Fruit fly (Drosophila melanogaster) whole organism, embryonic: ENCODE data around the gene CG31249.

Source experiments
- Abd-B ChIP-seq: fragments of 200-800 bp; sonication (Bioruptor generic); optimal IDR thresholded peaks from 2 replicates; lab custom pipeline; 2018; ENCODE audit warnings: missing biosample characterization, mild to moderate bottlenecking, missing genetic modification characterization, moderate library complexity
- C15 ChIP-seq: fragments of 200-800 bp; sonication (Bioruptor generic); IDR thresholded peaks from 3 replicates; pipeline ENCODE4 v1.3.6; 2022; ENCODE audit warnings: missing biosample characterization, missing genetic modification characterization
- CG11560 ChIP-seq: fragments of 200-800 bp; sonication (Bioruptor generic); IDR thresholded peaks from 3 replicates; pipeline ENCODE4 v1.3.6; 2022; ENCODE audit warnings: missing biosample characterization, missing genetic modification characterization
- CG12299 ChIP-seq: fragments of 200-800 bp; sonication (Bioruptor generic); optimal IDR thresholded peaks from 2 replicates; lab custom pipeline; 2018; ENCODE audit warnings: missing biosample characterization, mild to moderate bottlenecking, missing genetic modification characterization
- CG16863 ChIP-seq: fragments of 200-800 bp; sonication (Bioruptor generic); optimal IDR thresholded peaks from 3 replicates; lab custom pipeline; 2016; ENCODE audit warnings: missing biosample characterization, missing genetic modification characterization
- CG17359 ChIP-seq: fragments of 200-800 bp; sonication (Bioruptor generic); optimal IDR thresholded peaks from 3 replicates; lab custom pipeline; 2018; ENCODE audit warnings: missing biosample characterization, mild to moderate bottlenecking, missing genetic modification characterization, moderate library complexity
- CG17385 ChIP-seq: fragments of 200-800 bp; sonication (Bioruptor generic); optimal IDR thresholded peaks from 3 replicates; lab custom pipeline; 2018; ENCODE audit warnings: missing biosample characterization, mild to moderate bottlenecking, missing genetic modification characterization
- CG18599 ChIP-seq: fragments of 200-800 bp; sonication (Bioruptor generic); optimal IDR thresholded peaks from 3 replicates; lab custom pipeline; 2017; ENCODE audit warnings: missing biosample characterization, missing genetic modification characterization, mild to moderate bottlenecking, moderate library complexity, missing genetic modification reagents
- CG32767 ChIP-seq: fragments of 200-800 bp; sonication (Bioruptor generic); IDR thresholded peaks from 2 replicates; pipeline ENCODE4 v1.3.6; 2022; ENCODE audit warnings: missing biosample characterization, missing genetic modification characterization
- CG3995 ChIP-seq: fragments of 200-800 bp; sonication (Bioruptor generic); optimal IDR thresholded peaks from 3 replicates; lab custom pipeline; 2016; ENCODE audit warnings: missing biosample characterization, missing genetic modification characterization
- CG4707 ChIP-seq: fragments of 200-800 bp; sonication (Bioruptor generic); optimal IDR thresholded peaks from 2 replicates; lab custom pipeline; 2018; ENCODE audit warnings: missing biosample characterization, mild to moderate bottlenecking, missing genetic modification characterization, moderate library complexity
- CG7745 ChIP-seq: fragments of 200-800 bp; sonication (Bioruptor generic); optimal IDR thresholded peaks from 2 replicates; lab custom pipeline; 2018; ENCODE audit warnings: missing biosample characterization, mild to moderate bottlenecking, missing genetic modification characterization, moderate library complexity
- CG9797 ChIP-seq: fragments of 200-800 bp; sonication (Bioruptor generic); optimal IDR thresholded peaks from 3 replicates; lab custom pipeline; 2018; ENCODE audit warnings: missing biosample characterization, mild to moderate bottlenecking, missing genetic modification characterization
- Dp ChIP-seq: fragments of 200-800 bp; sonication (Bioruptor generic); optimal IDR thresholded peaks from 2 replicates; lab custom pipeline; 2018; ENCODE audit warnings: missing biosample characterization, mild to moderate bottlenecking, missing genetic modification characterization, moderate library complexity
- HHEX ChIP-seq: fragments of 200-800 bp; sonication (Bioruptor generic); optimal IDR thresholded peaks from 3 replicates; lab custom pipeline; 2017; ENCODE audit warnings: missing biosample characterization, mild to moderate bottlenecking, missing genetic modification characterization, missing genetic modification reagents
- HLHmδ ChIP-seq: fragments of 200-800 bp; sonication (Bioruptor generic); optimal IDR thresholded peaks from 2 replicates; lab custom pipeline; 2018; ENCODE audit warnings: missing biosample characterization, mild to moderate bottlenecking, missing genetic modification characterization, moderate library complexity
- HmgZ ChIP-seq: fragments of 200-800 bp; sonication (Bioruptor generic); optimal IDR thresholded peaks from 2 replicates; lab custom pipeline; 2018; ENCODE audit warnings: missing biosample characterization, mild to moderate bottlenecking, missing genetic modification characterization
- Hr39 ChIP-seq: fragments of >200 bp; optimal IDR thresholded peaks from 2 replicates; lab custom pipeline; 2017
- Hr78 ChIP-seq, 2 experiments: fragments of 200-800 bp in 1 of 2; fragments of >200 bp in 1 of 2; sonication (Bioruptor generic) in 1 of 2; optimal IDR thresholded peaks; 2 replicates each; lab custom pipeline; 2017 to 2019; ENCODE audit warnings: missing biosample characterization in 2 of 2, missing genetic modification characterization in 2 of 2, mild to moderate bottlenecking in 1 of 2, moderate library complexity in 1 of 2
- MESR4 ChIP-seq: fragments of 200-800 bp; sonication (Bioruptor generic); optimal IDR thresholded peaks from 2 replicates; lab custom pipeline; 2018; ENCODE audit warnings: missing biosample characterization, mild to moderate bottlenecking, missing genetic modification characterization, moderate library complexity
- Med ChIP-seq: fragments of 200-800 bp; sonication (Bioruptor generic); peaks from one replicate; lab custom pipeline; 2016; ENCODE audit warnings: missing biosample characterization, missing genetic modification characterization, mild to moderate bottlenecking, inconsistent platforms, moderate library complexity
- NC2α ChIP-seq: fragments of 200-800 bp; sonication (Bioruptor generic); optimal IDR thresholded peaks from 2 replicates; lab custom pipeline; 2016; ENCODE audit warnings: missing biosample characterization, missing genetic modification characterization
- NK7.1 ChIP-seq: fragments of 200-800 bp; sonication (Bioruptor generic); optimal IDR thresholded peaks from 3 replicates; lab custom pipeline; 2016; ENCODE audit warnings: missing biosample characterization, missing genetic modification characterization
- Nf-YB ChIP-seq: fragments of 200-800 bp; sonication (Bioruptor generic); optimal IDR thresholded peaks from 3 replicates; lab custom pipeline; 2019; ENCODE audit warnings: missing biosample characterization, mild to moderate bottlenecking, missing genetic modification characterization, moderate library complexity
- Optix ChIP-seq: fragments of 200-800 bp; sonication (Bioruptor generic); IDR thresholded peaks from 3 replicates; pipeline ENCODE4 v1.3.6; 2022; ENCODE audit warnings: missing biosample characterization, missing genetic modification characterization
- Vsx1 ChIP-seq: fragments of 200-800 bp; sonication (Bioruptor generic); optimal IDR thresholded peaks from 2 replicates; lab custom pipeline; 2017; ENCODE audit warnings: missing biosample characterization, mild to moderate bottlenecking, missing genetic modification characterization, missing genetic modification reagents
- ac ChIP-seq: fragments of 200-800 bp; sonication (Bioruptor generic); optimal IDR thresholded peaks from 3 replicates; lab custom pipeline; 2017; ENCODE audit warnings: missing biosample characterization, mild to moderate bottlenecking, missing genetic modification characterization
- ara ChIP-seq: fragments of 200-800 bp; sonication (Bioruptor generic); IDR thresholded peaks from 2 replicates; pipeline ENCODE4 v1.3.6; 2022; ENCODE audit warnings: missing biosample characterization, missing genetic modification characterization
- btn ChIP-seq: fragments of 200-800 bp; sonication (Bioruptor generic); optimal IDR thresholded peaks from 2 replicates; lab custom pipeline; 2016; ENCODE audit warnings: missing biosample characterization, missing genetic modification characterization
- cato ChIP-seq: fragments of 200-800 bp; sonication (Bioruptor generic); optimal IDR thresholded peaks from 2 replicates; lab custom pipeline; 2016; ENCODE audit warnings: missing biosample characterization, missing genetic modification characterization, borderline replicate concordance
- chinmo ChIP-seq: fragments of 200-800 bp; sonication (Bioruptor generic); IDR thresholded peaks from 4 replicates; pipeline ENCODE4 v1.3.6; 2022; ENCODE audit warnings: missing biosample characterization, missing genetic modification characterization; ENCODE audit not compliant: partially characterized antibody
- cwo ChIP-seq: fragments of 200-800 bp; sonication (Bioruptor generic); optimal IDR thresholded peaks from 3 replicates; lab custom pipeline; 2017; ENCODE audit warnings: missing biosample characterization, missing genetic modification characterization, mild to moderate bottlenecking, moderate library complexity, missing genetic modification reagents
- disco-r ChIP-seq: fragments of 200-800 bp; sonication (Bioruptor generic); optimal IDR thresholded peaks from 2 replicates; lab custom pipeline; 2016; ENCODE audit warnings: missing biosample characterization, missing genetic modification characterization
- dm ChIP-seq: fragments of 200-800 bp; sonication (Bioruptor generic); optimal IDR thresholded peaks from 3 replicates; lab custom pipeline; 2016; ENCODE audit warnings: missing biosample characterization, missing genetic modification characterization
- dmrt11E ChIP-seq: fragments of 200-800 bp; sonication (Bioruptor generic); optimal IDR thresholded peaks from 3 replicates; lab custom pipeline; 2018; ENCODE audit warnings: missing biosample characterization, mild to moderate bottlenecking, missing genetic modification characterization, moderate library complexity
- fd64A ChIP-seq: fragments of 200-800 bp; sonication (Bioruptor generic); optimal IDR thresholded peaks from 3 replicates; lab custom pipeline; 2018; ENCODE audit warnings: missing biosample characterization, mild to moderate bottlenecking, missing genetic modification characterization
- grau ChIP-seq: fragments of 200-800 bp; optimal IDR thresholded peaks from 3 replicates; lab custom pipeline; 2019; ENCODE audit warnings: missing biosample characterization, mild to moderate bottlenecking, missing genetic modification characterization, moderate library complexity
- grn ChIP-seq: fragments of 200-800 bp; sonication (Bioruptor generic); optimal IDR thresholded peaks from 3 replicates; lab custom pipeline; 2017; ENCODE audit warnings: missing biosample characterization, missing genetic modification characterization
- gro ChIP-seq: fragments of 200-800 bp; sonication (Bioruptor generic); optimal IDR thresholded peaks from 2 replicates; lab custom pipeline; 2016; ENCODE audit warnings: missing biosample characterization, missing genetic modification characterization
- klu ChIP-seq: fragments of 200-800 bp; sonication (Bioruptor generic); IDR thresholded peaks from 2 replicates; pipeline ENCODE4 v1.3.6; 2022; ENCODE audit warnings: missing biosample characterization, missing genetic modification characterization
- luna ChIP-seq: fragments of 200-800 bp; sonication (Bioruptor generic); optimal IDR thresholded peaks from 2 replicates; lab custom pipeline; 2016; ENCODE audit warnings: missing biosample characterization, missing genetic modification characterization
- mld ChIP-seq: fragments of 200-800 bp; sonication (Bioruptor generic); IDR thresholded peaks from 3 replicates; pipeline ENCODE4 v1.3.6; 2022; ENCODE audit warnings: missing biosample characterization, missing genetic modification characterization; ENCODE audit not compliant: partially characterized antibody
- nerfin-1 ChIP-seq: fragments of 200-800 bp; sonication (Bioruptor generic); optimal IDR thresholded peaks from 3 replicates; lab custom pipeline; 2019; ENCODE audit warnings: missing biosample characterization, mild to moderate bottlenecking, missing genetic modification characterization, moderate library complexity
- pros ChIP-seq: fragments of 200-800 bp; sonication (Bioruptor generic); optimal IDR thresholded peaks from 3 replicates; lab custom pipeline; 2019; ENCODE audit warnings: missing biosample characterization, mild to moderate bottlenecking, missing genetic modification characterization, moderate library complexity
- scrt ChIP-seq: fragments of 200-800 bp; sonication (Bioruptor generic); optimal IDR thresholded peaks from 2 replicates; lab custom pipeline; 2018; ENCODE audit warnings: missing biosample characterization, mild to moderate bottlenecking, missing genetic modification characterization, moderate library complexity
- sd ChIP-seq: fragments of 200-800 bp; sonication (Bioruptor generic); optimal IDR thresholded peaks from 3 replicates; lab custom pipeline; 2018; ENCODE audit warnings: missing biosample characterization, mild to moderate bottlenecking, missing genetic modification characterization, moderate library complexity
- sna ChIP-seq: fragments of 200-800 bp; sonication (Bioruptor generic); IDR thresholded peaks from 2 replicates; pipeline ENCODE4 v1.3.6; 2022; ENCODE audit warnings: missing biosample characterization, missing genetic modification characterization; ENCODE audit not compliant: partially characterized antibody
- sqz ChIP-seq: fragments of 200-800 bp; sonication (Bioruptor generic); optimal IDR thresholded peaks from 3 replicates; lab custom pipeline; 2018; ENCODE audit warnings: missing biosample characterization, mild to moderate bottlenecking, missing genetic modification characterization
- vfl ChIP-seq: fragments of 200-800 bp; sonication (Bioruptor generic); optimal IDR thresholded peaks from 2 replicates; lab custom pipeline; 2016; ENCODE audit warnings: missing biosample characterization, missing genetic modification characterization
- z ChIP-seq: fragments of 200-800 bp; sonication (Bioruptor generic); IDR thresholded peaks from 3 replicates; pipeline ENCODE4 v1.3.6; 2022; ENCODE audit warnings: missing biosample characterization, missing genetic modification characterization

CG31249 gene

dm6 chr3R:17714773-17715344 is 28.0 kb upstream of the CG31249 start (continued):
- peak; percentile 24 for TF ChIP-seq CG17359 (tag; lab: Kevin White, UChicago)
- TF ChIP-seq nerfin-1 (tag; lab: Kevin White, UChicago) = no peak
- TF ChIP-seq CG18599 (GFP tag; lab: Kevin White, UChicago) = peak; percentile 11
- no peak for TF ChIP-seq ac
- TF ChIP-seq Vsx1 (GFP tag; lab: Kevin White, UChicago) = no peak
- TF ChIP-seq sna = no peak
- TF ChIP-seq z (GFP tag; lab: Robert Waterston, UW) = peak; percentile 43; the same call in 1 of the 3 replicates
- TF ChIP-seq CG9797 (GFP tag; lab: Kevin White, UChicago) = no peak
- TF ChIP-seq chinmo (GFP tag; lab: Robert Waterston, UW) = 0 out of 4 replicates have a peak, but pooled peaks have one; percentile 40
- TF ChIP-seq CG12299 (tag; lab: Kevin White, UChicago) = no peak
- no peak for TF ChIP-seq MESR4 (GFP tag; lab: Kevin White, UChicago)
- TF ChIP-seq cato (GFP tag; lab: Kevin White, UChicago) = no peak
- no peak for TF ChIP-seq CG17385 (GFP tag; lab: Kevin White, UChicago)
- peak; percentile 14 for TF ChIP-seq grn (GFP tag; lab: Kevin White, UChicago)
- TF ChIP-seq Med (GFP tag; lab: Kevin White, UChicago) = peak; percentile 69
- no peak for TF ChIP-seq CG7745 (tag; lab: Kevin White, UChicago)
- TF ChIP-seq Hr78 (GFP tag; optimal IDR thresholded peaks at IDR 0.05; lab: Kevin White, UChicago) = peak in 1 of 2 experiments; percentile 2
- TF ChIP-seq HLHmδ (GFP tag; lab: Kevin White, UChicago) = no peak
- no peak for TF ChIP-seq Hr39
- TF ChIP-seq scrt (GFP tag; lab: Kevin White, UChicago) = no peak
- no peak for TF ChIP-seq Nf-YB
- TF ChIP-seq CG3995 (GFP tag; lab: Kevin White, UChicago) = no peak
- TF ChIP-seq klu (GFP tag; lab: Robert Waterston, UW) = no peak
- TF ChIP-seq btn (GFP tag; lab: Kevin White, UChicago) = no peak
- TF ChIP-seq NC2α (GFP tag; lab: Kevin White, UChicago) = no peak
- no peak for TF ChIP-seq Dp (GFP tag; lab: Kevin White, UChicago)
- no peak for TF ChIP-seq sqz (GFP tag; lab: Kevin White, UChicago)
- no peak for TF ChIP-seq grau (tag; lab: Kevin White, UChicago)
- TF ChIP-seq ara (GFP tag; lab: Robert Waterston, UW) = no peak
- TF ChIP-seq Abd-B (GFP tag; lab: Kevin White, UChicago) = no peak
- no peak for TF ChIP-seq fd64A (GFP tag; lab: Kevin White, UChicago)
- no peak for TF ChIP-seq HHEX (GFP tag; lab: Kevin White, UChicago)
- TF ChIP-seq dmrt11E (tag; lab: Kevin White, UChicago) = no peak
- TF ChIP-seq CG4707 (GFP tag; lab: Kevin White, UChicago) = no peak
- no peak for TF ChIP-seq CG32767 (GFP tag; lab: Robert Waterston, UW)
- TF ChIP-seq sd (tag; lab: Kevin White, UChicago) = no peak
- no peak for TF ChIP-seq gro (GFP tag; lab: Kevin White, UChicago)
- TF ChIP-seq vfl (GFP tag; lab: Kevin White, UChicago) = no peak
- no peak for TF ChIP-seq NK7.1
- TF ChIP-seq luna = no peak
- no peak for TF ChIP-seq CG11560 (tag; lab: Robert Waterston, UW)
- no peak for TF ChIP-seq Optix (GFP tag; lab: Robert Waterston, UW)
- TF ChIP-seq dm (GFP tag; lab: Kevin White, UChicago) = no peak
- peak; percentile 54 for TF ChIP-seq pros (GFP tag; lab: Kevin White, UChicago)
- TF ChIP-seq HmgZ = no peak
- peak; percentile 98 for TF ChIP-seq cwo (GFP tag; lab: Kevin White, UChicago)
- TF ChIP-seq mld (GFP tag; lab: Robert Waterston, UW) = no peak
- TF ChIP-seq C15 (GFP tag; lab: Robert Waterston, UW) = no peak
- TF ChIP-seq CG16863 = no peak
- TF ChIP-seq disco-r (GFP tag; lab: Kevin White, UChicago) = no peak
